Worm (Caenorhabditis elegans): ENCODE results near the gene ints-7.

DNA sequence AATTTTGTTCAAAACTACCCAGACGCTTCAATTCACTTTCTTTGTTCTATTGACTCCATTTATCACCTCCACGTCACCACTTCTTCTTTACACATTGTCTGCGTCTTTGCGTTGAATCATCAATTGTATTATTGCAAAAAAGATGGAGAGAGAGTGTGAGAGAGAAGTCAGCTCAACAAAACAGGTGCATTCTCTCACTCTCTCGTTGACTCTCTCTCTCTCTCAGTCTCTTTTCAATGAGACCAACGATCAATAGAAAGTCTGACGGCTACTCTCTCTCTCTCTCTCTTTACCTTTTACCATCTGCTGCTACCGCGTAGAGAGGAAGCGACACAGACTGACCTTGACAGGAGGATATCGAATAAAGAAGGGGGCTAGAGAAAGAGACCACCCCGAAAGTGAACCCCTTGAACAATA lies 53.1 kb downstream of the ints-7 start:
- TF ChIP-seq elt-3 (tag; optimal IDR thresholded peaks at IDR 0.05) (no peak), ztf-11 (tag; optimal IDR thresholded peaks at IDR 0.05) (peak; percentile 85), nhr-12 (tag; optimal IDR thresholded peaks at IDR 0.05) (no peak), lin-13 (tag; optimal IDR thresholded peaks at IDR 0.05) (no peak), mls-2 (tag; optimal IDR thresholded peaks at IDR 0.05) (peak; percentile 60), unc-62 (GFP tag; optimal IDR thresholded peaks at IDR 0.05) (peak; percentile 97)
